Worm (Caenorhabditis elegans) whole organism, L2 larva: Measurements from ENCODE around the gene hrpf-2.

Experiments used
- aly-2 ChIP-seq: fragments of 150-350 bp; optimal IDR thresholded peaks from 2 replicates; lab custom pipeline; 2014; ENCODE audit warnings: missing biosample characterization, missing genetic modification characterization
- ama-1 ChIP-seq: fragments of 150-350 bp; optimal IDR thresholded peaks from 2 replicates; lab custom pipeline; 2018; ENCODE audit warnings: inconsistent platforms
- egl-27 ChIP-seq: sonication (generic microtip); optimal IDR thresholded peaks from 3 replicates; lab custom pipeline; 2017; ENCODE audit warnings: missing biosample characterization, missing genetic modification reagents, missing genetic modification characterization
- lin-13 ChIP-seq: fragments of 150-350 bp; optimal IDR thresholded peaks from 2 replicates; lab custom pipeline; 2014; ENCODE audit warnings: missing biosample characterization, missing genetic modification reagents, missing genetic modification characterization
- nhr-11 ChIP-seq: fragments of 150-350 bp; optimal IDR thresholded peaks from 2 replicates; lab custom pipeline; 2014; ENCODE audit warnings: missing biosample characterization, missing genetic modification characterization
- unc-62 ChIP-seq: fragments of 150-350 bp; optimal IDR thresholded peaks from 2 replicates; lab custom pipeline; 2014; ENCODE audit warnings: missing biosample characterization, missing genetic modification reagents, missing genetic modification characterization
- ztf-4 ChIP-seq: fragments of 150-350 bp; optimal IDR thresholded peaks from 2 replicates; lab custom pipeline; 2014; ENCODE audit warnings: missing biosample characterization, missing genetic modification characterization

DNA sequence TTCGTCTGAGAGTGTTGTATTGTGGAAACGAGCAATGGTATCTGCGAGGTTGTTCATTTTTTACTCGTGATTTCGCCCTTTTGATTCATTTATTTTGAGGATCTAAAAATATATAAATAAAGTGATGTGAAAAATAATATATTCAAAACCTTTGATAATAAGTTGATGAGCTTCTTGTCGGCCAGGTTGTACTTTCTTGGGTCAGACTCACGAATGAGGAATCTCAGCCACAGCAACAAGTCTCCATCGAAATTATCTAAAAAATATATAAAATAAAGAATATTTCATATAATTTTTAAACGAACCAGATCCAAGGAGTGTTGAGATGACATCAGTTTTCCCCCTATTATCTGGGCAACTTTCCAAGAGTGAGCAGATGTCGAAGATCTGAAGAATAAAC is 33.9 kb downstream of the hrpf-2 start, which contains the start of gene Y73B6BL.288:
- no peak for TF ChIP-seq unc-62
- no peak for TF ChIP-seq nhr-11 (tag; lab: Kevin White, UChicago)
- no peak for TF ChIP-seq lin-13
- TF ChIP-seq aly-2 (tag; lab: Kevin White, UChicago): no peak
- TF ChIP-seq ztf-4 (tag; lab: Kevin White, UChicago): no peak
- TF ChIP-seq egl-27 (tag; lab: Kevin White, UChicago): no peak
- TF ChIP-seq ama-1 (lab: Kevin White, UChicago): no peak
